ENCODE assay signal across 5 worm cellular contexts in genomic region chrIII:9007183-9007582, ce11.
A peak's percentile ranks its signal among the peaks of the same experiment; 100 is the strongest.
TF ChIP-seq lines count a peak whose summit lies in the region.

No protein-coding gene starts in this region.

TF ChIP-seq in whole organism, L1 larva, 84 proteins besides CTCF, POLR2A, EP300 and RAD21:
- TF ChIP-seq lin-14 (GFP tag; optimal IDR thresholded peaks at IDR 0.05; lab: Kevin White, UChicago) (peak; percentile 70), hlh-4 (tag; optimal IDR thresholded peaks at IDR 0.05; lab: Kevin White, UChicago) (no peak), elt-2 (tag; optimal IDR thresholded peaks at IDR 0.05; lab: Kevin White, UChicago) (peak; percentile 59), rnt-1 (tag; optimal IDR thresholded peaks at IDR 0.05; lab: Kevin White, UChicago) (peak; percentile 30), egl-27 (tag; optimal IDR thresholded peaks at IDR 0.05; lab: Kevin White, UChicago) (no peak), irx-1 (tag; optimal IDR thresholded peaks at IDR 0.05; lab: Kevin White, UChicago) (no peak), lsy-2 (tag; optimal IDR thresholded peaks at IDR 0.05; lab: Kevin White, UChicago) (peak in 1 of 2 experiments; percentile 21), alr-1 (tag; optimal IDR thresholded peaks at IDR 0.05; lab: Kevin White, UChicago; ENCODE audit: borderline replicate concordance) (no peak), lin-15B (tag; optimal IDR thresholded peaks at IDR 0.05; lab: Kevin White, UChicago) (no peak), C16A3.4 (tag; optimal IDR thresholded peaks at IDR 0.05; lab: Kevin White, UChicago) (peak; percentile 3)

TF ChIP-seq in whole organism, L3 larva, 47 proteins besides CTCF, POLR2A, EP300 and RAD21:
- TF ChIP-seq pqm-1 (tag; optimal IDR thresholded peaks at IDR 0.05; lab: Kevin White, UChicago) = peak; percentile 53
- no peak for TF ChIP-seq unc-62 (GFP tag; optimal IDR thresholded peaks at IDR 0.05; lab: Kevin White, UChicago)
- TF ChIP-seq egl-5 (tag; optimal IDR thresholded peaks at IDR 0.05; lab: Kevin White, UChicago) = peak; percentile 27
- peak; percentile 39 for TF ChIP-seq lin-39 (tag; optimal IDR thresholded peaks at IDR 0.05; lab: Kevin White, UChicago)
- peak; percentile 70 for TF ChIP-seq pha-4 (tag; optimal IDR thresholded peaks at IDR 0.05; lab: Kevin White, UChicago)
- TF ChIP-seq ceh-28 (tag; optimal IDR thresholded peaks at IDR 0.05; lab: Kevin White, UChicago) = no peak
- no peak for TF ChIP-seq ZK546.5 (tag; optimal IDR thresholded peaks at IDR 0.05; lab: Kevin White, UChicago)
- TF ChIP-seq nfya-1 (tag; optimal IDR thresholded peaks at IDR 0.05; lab: Kevin White, UChicago; ENCODE audit: insufficient read depth) = peak; percentile 12
- peak; percentile 61 for TF ChIP-seq elt-2 (tag; optimal IDR thresholded peaks at IDR 0.05; lab: Kevin White, UChicago)
- no peak for TF ChIP-seq hmg-11 (tag; optimal IDR thresholded peaks at IDR 0.05; lab: Kevin White, UChicago)
- no peak for TF ChIP-seq ztf-11 (tag; optimal IDR thresholded peaks at IDR 0.05; lab: Kevin White, UChicago)
- no peak for TF ChIP-seq ama-1 (optimal IDR thresholded peaks at IDR 0.05; lab: Kevin White, UChicago)
- TF ChIP-seq jun-1 (tag; optimal IDR thresholded peaks at IDR 0.05; lab: Kevin White, UChicago) = no peak
- TF ChIP-seq lin-15B (tag; optimal IDR thresholded peaks at IDR 0.05; lab: Kevin White, UChicago) = no peak

TF ChIP-seq in whole organism, early embryonic, 17 proteins besides CTCF, POLR2A, EP300 and RAD21:
- no peak for TF ChIP-seq F13C5.2 (tag; optimal IDR thresholded peaks at IDR 0.05; lab: Kevin White, UChicago)
- peak; percentile 22 for TF ChIP-seq hmg-4 (GFP tag; optimal IDR thresholded peaks at IDR 0.05; lab: Kevin White, UChicago)

TF ChIP-seq in whole organism, midembryonic, 9 proteins besides CTCF, POLR2A, EP300 and RAD21:
- 0 out of 2 replicates have a peak, but pooled peaks have one; percentile 7 for TF ChIP-seq tab-1 (GFP tag; IDR thresholded peaks at IDR 0.05; lab: Robert Waterston, UW)
- TF ChIP-seq T22C8.4 (GFP tag; IDR thresholded peaks at IDR 0.05; lab: Robert Waterston, UW) = no peak
- peak; percentile 20 for TF ChIP-seq cog-1 (tag; optimal IDR thresholded peaks at IDR 0.05; lab: Kevin White, UChicago)
- TF ChIP-seq ztf-23 (GFP tag; IDR thresholded peaks at IDR 0.05; lab: Robert Waterston, UW) = no peak
TF ChIP-seq in whole organism, midembryonic: peak in this region for 2.

TF ChIP-seq in whole organism, young adult, 124 proteins besides CTCF, POLR2A, EP300 and RAD21:
- TF ChIP-seq cebp-1 (GFP tag; IDR thresholded peaks at IDR 0.05; lab: Robert Waterston, UW) (peak; percentile 46; the same call in 1 of the 2 replicates), cebp-1 (tag; optimal IDR thresholded peaks at IDR 0.05; lab: Kevin White, UChicago) (no peak), Y79H2A.3 (GFP tag; conservative IDR thresholded peaks at IDR 0.05; lab: Robert Waterston, UW) (no peak), nhr-80 (tag; optimal IDR thresholded peaks at IDR 0.05; lab: Kevin White, UChicago) (peak; percentile 78), snpc-1.3 (tag; optimal IDR thresholded peaks at IDR 0.05; lab: Kevin White, UChicago; ENCODE audit: insufficient read depth) (no peak), attf-5 (GFP tag; optimal IDR thresholded peaks at IDR 0.05; lab: Kevin White, UChicago) (peak; percentile 29)
